Worm (Caenorhabditis elegans) whole organism, L3 larva: ENCODE results near the gene Y43F8C.6.
A peak's percentile ranks its signal among the peaks of the same experiment; 100 is the strongest.

Source experiments
- ZK546.5 ChIP-seq: sonication (generic microtip); optimal IDR thresholded peaks from 2 replicates; lab custom pipeline; 2017; ENCODE audit warnings: missing biosample characterization, missing genetic modification characterization
- aly-2 ChIP-seq: fragments of 150-350 bp; optimal IDR thresholded peaks from 2 replicates; lab custom pipeline; 2014; ENCODE audit warnings: missing biosample characterization, missing genetic modification characterization
- ama-1 ChIP-seq: fragments of 150-350 bp; optimal IDR thresholded peaks from 2 replicates; lab custom pipeline; 2018
- elt-1 ChIP-seq: fragments of 150-350 bp; optimal IDR thresholded peaks from 2 replicates; lab custom pipeline; 2014; ENCODE audit warnings: missing biosample characterization, missing genetic modification characterization
- nhr-67 ChIP-seq: fragments of 150-350 bp; optimal IDR thresholded peaks from 2 replicates; lab custom pipeline; 2014; ENCODE audit warnings: missing biosample characterization, missing genetic modification characterization
- skn-1 ChIP-seq: fragments of 150-350 bp; optimal IDR thresholded peaks from 2 replicates; lab custom pipeline; 2014; ENCODE audit warnings: missing biosample characterization, missing genetic modification characterization
- tbx-2 ChIP-seq: sonication (generic microtip); optimal IDR thresholded peaks from 2 replicates; lab custom pipeline; 2016; ENCODE audit warnings: mild to moderate bottlenecking, missing genetic modification characterization, missing compliant biosample characterization
- unc-62 ChIP-seq: fragments of 150-350 bp; sonication (generic microtip); optimal IDR thresholded peaks from 4 replicates; lab custom pipeline; 2014; ENCODE audit warnings: missing biosample characterization, missing genetic modification reagents, missing genetic modification characterization
- ztf-4 ChIP-seq: fragments of 150-350 bp; optimal IDR thresholded peaks from 2 replicates; lab custom pipeline; 2014; ENCODE audit warnings: missing biosample characterization, missing genetic modification characterization

DNA sequence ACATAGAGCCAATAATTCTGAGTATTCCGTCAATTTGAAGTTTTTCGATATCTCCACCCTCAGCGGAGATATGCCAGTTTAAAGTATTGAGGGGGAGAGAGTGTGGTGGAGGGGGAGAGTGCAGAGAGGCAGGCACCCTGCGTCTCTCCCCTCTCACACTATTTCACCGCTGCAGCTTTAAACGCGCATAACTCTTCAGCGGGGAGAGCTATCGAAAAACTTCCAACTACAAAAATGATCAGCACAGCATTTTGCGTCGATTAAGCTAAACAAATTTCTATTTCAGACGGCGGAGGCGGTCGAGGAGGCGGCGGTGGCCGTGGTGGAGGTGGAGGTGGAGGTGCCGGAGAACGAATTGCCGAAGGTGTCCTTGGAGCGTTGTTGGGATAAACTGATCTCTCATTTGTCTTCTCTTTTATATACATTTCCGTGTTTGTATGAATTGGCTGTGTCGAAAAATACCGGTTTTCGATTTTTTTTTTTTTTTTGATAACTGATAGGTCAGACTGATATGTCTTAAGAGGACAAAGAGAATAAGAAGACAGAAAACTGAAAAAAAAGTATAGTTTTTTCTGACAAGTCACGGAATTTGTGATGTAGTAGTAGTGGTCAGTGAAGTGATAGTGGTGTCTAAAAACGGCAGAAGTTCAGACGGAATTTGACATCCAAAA is 28.9 kb downstream of the Y43F8C.6 start:
- TF ChIP-seq ztf-4 (tag; lab: Kevin White, UChicago) (no peak), tbx-2 (tag; lab: Kevin White, UChicago) (no peak), elt-1 (tag; lab: Kevin White, UChicago) (no peak), aly-2 (tag; lab: Kevin White, UChicago) (no peak), ZK546.5 (tag; lab: Kevin White, UChicago) (no peak), skn-1 (no peak), ama-1 (lab: Kevin White, UChicago) (peak; percentile 80), nhr-67 (no peak), unc-62 (no peak)
